Fruit fly (Drosophila melanogaster) whole organism, pupa: ENCODE data around the gene Inx7.

Experiments
- CG10348 ChIP-seq: fragments of 200-800 bp; sonication (Bioruptor generic); IDR thresholded peaks from 2 replicates; pipeline ENCODE4 v1.3.6; 2022; ENCODE audit warnings: missing biosample characterization, missing genetic modification characterization
- CG12605 ChIP-seq: fragments of 200-800 bp; sonication (Bioruptor generic); IDR thresholded peaks from 2 replicates; pipeline ENCODE4 v1.3.6; 2022; ENCODE audit warnings: missing biosample characterization, missing genetic modification characterization
- CG8301 ChIP-seq: fragments of 200-800 bp; sonication (Bioruptor generic); optimal IDR thresholded peaks from 2 replicates; lab custom pipeline; 2018; ENCODE audit warnings: missing biosample characterization, mild to moderate bottlenecking, missing genetic modification characterization
- Pif1A ChIP-seq: fragments of 200-800 bp; sonication (Bioruptor generic); optimal IDR thresholded peaks from 3 replicates; lab custom pipeline; 2016; ENCODE audit warnings: missing biosample characterization, missing genetic modification characterization
- Snoo ChIP-seq: fragments of 200-800 bp; sonication (Bioruptor generic); optimal IDR thresholded peaks from 3 replicates; lab custom pipeline; 2017; ENCODE audit warnings: missing biosample characterization, mild to moderate bottlenecking, missing genetic modification characterization, inconsistent platforms
- rn ChIP-seq: fragments of 200-800 bp; sonication (Bioruptor generic); IDR thresholded peaks from 2 replicates; pipeline ENCODE4 v1.3.6; 2022; ENCODE audit warnings: missing biosample characterization, missing genetic modification characterization

DNA sequence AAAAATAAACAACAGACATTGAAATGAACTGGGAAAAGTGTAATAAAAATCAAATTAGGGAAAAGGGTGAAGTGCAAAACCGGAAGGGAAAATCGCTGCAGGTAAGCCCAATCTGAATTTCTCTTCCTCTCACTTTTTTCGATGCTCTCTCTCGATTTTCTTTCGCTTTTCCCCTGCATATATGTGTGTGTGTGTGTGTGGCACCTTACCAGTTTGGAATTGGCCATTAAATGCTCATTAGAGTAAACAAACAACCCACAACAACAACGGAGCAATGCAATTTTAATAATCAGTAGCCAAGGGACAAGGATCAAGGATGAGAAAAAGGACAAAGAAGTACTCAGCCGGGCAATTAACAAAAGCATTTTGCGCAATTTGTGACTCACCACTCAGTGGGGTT is 41.5 kb upstream of the Inx7 start:
- TF ChIP-seq rn (GFP tag; lab: Robert Waterston, UW) (no peak), CG12605 (GFP tag; lab: Robert Waterston, UW) (no peak), Pif1A (GFP tag; lab: Kevin White, UChicago) (no peak), Snoo (tag; lab: Kevin White, UChicago) (no peak), CG8301 (no peak), CG10348 (GFP tag; lab: Robert Waterston, UW) (no peak)
